Fruit fly (Drosophila melanogaster): Measurements from ENCODE around the gene cass.

DNA sequence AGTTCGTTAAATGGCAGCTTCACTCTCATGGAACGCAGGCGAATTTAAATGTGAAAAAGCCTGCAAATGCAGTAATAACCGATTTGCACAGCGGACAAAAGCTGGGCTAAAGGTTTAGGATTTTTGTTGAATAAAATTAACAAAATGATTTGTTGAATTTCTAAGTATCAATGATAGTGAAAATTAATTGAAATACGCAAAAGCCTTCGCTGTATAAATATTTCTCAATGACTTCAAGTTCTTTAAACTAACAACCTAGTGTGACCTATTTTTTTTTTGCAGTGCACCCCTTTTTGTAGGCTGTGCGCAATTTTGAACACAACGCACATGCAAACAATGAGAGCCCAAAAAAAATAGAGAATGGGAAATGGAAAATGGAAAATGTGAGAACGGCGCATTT, 10.7 kb downstream of the cass start:
- no peak for TF ChIP-seq usp (GFP tag; optimal IDR thresholded peaks at IDR 0.05)
- TF ChIP-seq Dfd (GFP tag; optimal IDR thresholded peaks at IDR 0.05) = no peak
- TF ChIP-seq psq (GFP tag; optimal IDR thresholded peaks at IDR 0.05) = no peak
- no peak for TF ChIP-seq CG32264 (GFP tag; optimal IDR thresholded peaks at IDR 0.05)
- TF ChIP-seq br (GFP tag; optimal IDR thresholded peaks at IDR 0.05) = no peak
- TF ChIP-seq h (GFP tag; optimal IDR thresholded peaks at IDR 0.05) = no peak
- no peak for TF ChIP-seq pan (optimal IDR thresholded peaks at IDR 0.05)
- no peak for TF ChIP-seq Abd-B (GFP tag; optimal IDR thresholded peaks at IDR 0.05)
- TF ChIP-seq jim (GFP tag; optimal IDR thresholded peaks at IDR 0.05) = no peak
